Fruit fly (Drosophila melanogaster) whole organism, embryonic: ENCODE measurements around the gene CG6709.

ENCODE experiments used
- B-H1 ChIP-seq: fragments of 200-800 bp; sonication (Bioruptor generic); IDR thresholded peaks from 3 replicates; pipeline ENCODE4 v1.3.6; 2022; ENCODE audit warnings: missing biosample characterization, missing genetic modification characterization
- BEAF-32 ChIP-seq: fragments of 200-800 bp; sonication (Bioruptor generic); optimal IDR thresholded peaks from 3 replicates; lab custom pipeline; 2017; ENCODE audit warnings: missing biosample characterization, missing genetic modification characterization, mild to moderate bottlenecking, moderate library complexity, missing genetic modification reagents
- Bdp1 ChIP-seq: fragments of 200-800 bp; sonication (Bioruptor generic); optimal IDR thresholded peaks from 3 replicates; lab custom pipeline; 2016; ENCODE audit warnings: missing biosample characterization, missing genetic modification characterization
- CG10147 ChIP-seq: fragments of 200-800 bp; sonication (Bioruptor generic); optimal IDR thresholded peaks from 2 replicates; lab custom pipeline; 2019; ENCODE audit warnings: missing biosample characterization, mild to moderate bottlenecking, missing genetic modification characterization, moderate library complexity
- CG11398 ChIP-seq: fragments of 200-800 bp; sonication (Bioruptor generic); optimal IDR thresholded peaks from 2 replicates; lab custom pipeline; 2016; ENCODE audit warnings: missing biosample characterization, missing genetic modification characterization
- CG13296 ChIP-seq: fragments of 200-800 bp; sonication (Bioruptor generic); optimal IDR thresholded peaks from 3 replicates; lab custom pipeline; 2018; ENCODE audit warnings: missing biosample characterization, mild to moderate bottlenecking, missing genetic modification characterization
- CG13624 ChIP-seq: fragments of 200-800 bp; sonication (Bioruptor generic); optimal IDR thresholded peaks from 2 replicates; lab custom pipeline; 2016; ENCODE audit warnings: missing biosample characterization, missing genetic modification characterization
- CG17802 ChIP-seq: fragments of 200-800 bp; sonication (Bioruptor generic); optimal IDR thresholded peaks from 2 replicates; lab custom pipeline; 2018; ENCODE audit warnings: missing biosample characterization, mild to moderate bottlenecking, missing genetic modification characterization, moderate library complexity
- CG17912 ChIP-seq: fragments of 200-800 bp; sonication (Bioruptor generic); optimal IDR thresholded peaks from 2 replicates; lab custom pipeline; 2018; ENCODE audit warnings: missing biosample characterization, mild to moderate bottlenecking, missing genetic modification characterization
- CG2129 ChIP-seq: fragments of 200-800 bp; sonication (Bioruptor generic); IDR thresholded peaks from 2 replicates; pipeline ENCODE4 v1.3.6; 2022; ENCODE audit warnings: missing biosample characterization, missing genetic modification characterization; ENCODE audit not compliant: partially characterized antibody
- CG30403 ChIP-seq: fragments of 200-800 bp; sonication (Bioruptor generic); optimal IDR thresholded peaks from 3 replicates; lab custom pipeline; 2016; ENCODE audit warnings: missing biosample characterization, missing genetic modification characterization
- CG3407 ChIP-seq: fragments of 200-800 bp; sonication (Bioruptor generic); optimal IDR thresholded peaks from 2 replicates; lab custom pipeline; 2018; ENCODE audit warnings: missing biosample characterization, mild to moderate bottlenecking, missing genetic modification characterization
- CG3838 ChIP-seq: fragments of 200-800 bp; sonication (Bioruptor generic); optimal IDR thresholded peaks from 3 replicates; lab custom pipeline; 2016; ENCODE audit warnings: missing biosample characterization, missing genetic modification characterization
- CG3995 ChIP-seq: fragments of 200-800 bp; sonication (Bioruptor generic); optimal IDR thresholded peaks from 3 replicates; lab custom pipeline; 2016; ENCODE audit warnings: missing biosample characterization, missing genetic modification characterization
- CG7372 ChIP-seq: fragments of 200-800 bp; sonication (Bioruptor generic); IDR thresholded peaks from 2 replicates; pipeline ENCODE4 v1.3.6; 2022; ENCODE audit warnings: missing biosample characterization, missing genetic modification characterization
- CG7987 ChIP-seq: fragments of 200-800 bp; sonication (Bioruptor generic); optimal IDR thresholded peaks from 2 replicates; lab custom pipeline; 2018; ENCODE audit warnings: missing biosample characterization, mild to moderate bottlenecking, missing genetic modification characterization, moderate library complexity
- CG8290 ChIP-seq, 3 experiments: fragments of 200-800 bp; sonication (Bioruptor generic); optimal IDR thresholded peaks; 2 replicates each; lab custom pipeline; 2016 to 2019; ENCODE audit warnings: missing biosample characterization in 3 of 3, missing genetic modification characterization in 3 of 3, mild to moderate bottlenecking in 2 of 3, moderate library complexity in 1 of 3
- CkIIα-i1 ChIP-seq: fragments of 200-800 bp; sonication (Bioruptor generic); IDR thresholded peaks from 2 replicates; pipeline ENCODE4 v1.3.6; 2022; ENCODE audit warnings: missing biosample characterization, missing genetic modification characterization
- Dip2 ChIP-seq: fragments of 200-800 bp; sonication (Bioruptor generic); IDR thresholded peaks from 2 replicates; pipeline ENCODE4 v1.3.6; 2022; ENCODE audit warnings: missing biosample characterization, missing genetic modification characterization
- Elba2 ChIP-seq: fragments of 200-800 bp; sonication (Bioruptor generic); optimal IDR thresholded peaks from 3 replicates; lab custom pipeline; 2016; ENCODE audit warnings: missing biosample characterization, missing genetic modification characterization
- HLHmδ ChIP-seq: fragments of 200-800 bp; sonication (Bioruptor generic); optimal IDR thresholded peaks from 2 replicates; lab custom pipeline; 2018; ENCODE audit warnings: missing biosample characterization, mild to moderate bottlenecking, missing genetic modification characterization, moderate library complexity
- Lhr ChIP-seq: fragments of 200-800 bp; sonication (Bioruptor generic); optimal IDR thresholded peaks from 3 replicates; lab custom pipeline; 2017; ENCODE audit warnings: mild to moderate bottlenecking, missing biosample characterization, missing genetic modification reagents, missing genetic modification characterization
- NK7.1 ChIP-seq: fragments of 200-800 bp; sonication (Bioruptor generic); optimal IDR thresholded peaks from 3 replicates; lab custom pipeline; 2016; ENCODE audit warnings: missing biosample characterization, missing genetic modification characterization
- Nf-YC ChIP-seq: fragments of 200-800 bp; optimal IDR thresholded peaks from 3 replicates; lab custom pipeline; 2019; ENCODE audit warnings: missing biosample characterization, mild to moderate bottlenecking, missing genetic modification characterization, moderate library complexity
- NfI ChIP-seq: fragments of 200-800 bp; sonication (Bioruptor generic); optimal IDR thresholded peaks from 3 replicates; lab custom pipeline; 2018; ENCODE audit warnings: missing biosample characterization, mild to moderate bottlenecking, missing genetic modification characterization, moderate library complexity
- Oli ChIP-seq: fragments of 200-800 bp; sonication (Bioruptor generic); optimal IDR thresholded peaks from 2 replicates; lab custom pipeline; 2018; ENCODE audit warnings: missing biosample characterization, mild to moderate bottlenecking, missing genetic modification characterization, moderate library complexity
- Tbp ChIP-seq: fragments of >200 bp; optimal IDR thresholded peaks from 2 replicates; lab custom pipeline; 2018; ENCODE audit warnings: missing biosample characterization, missing genetic modification characterization
- ash1 ChIP-seq: fragments of 200-800 bp; sonication (Bioruptor generic); optimal IDR thresholded peaks from 2 replicates; lab custom pipeline; 2018; ENCODE audit warnings: missing biosample characterization, mild to moderate bottlenecking, missing genetic modification characterization
- az2 ChIP-seq: fragments of 200-800 bp; sonication (Bioruptor generic); optimal IDR thresholded peaks from 3 replicates; lab custom pipeline; 2016; ENCODE audit warnings: missing biosample characterization, missing genetic modification characterization
- bcd ChIP-seq: fragments of 200-800 bp; sonication (Bioruptor generic); optimal IDR thresholded peaks from 2 replicates; lab custom pipeline; 2017; ENCODE audit warnings: missing biosample characterization, mild to moderate bottlenecking, missing genetic modification characterization
- chif ChIP-seq, 2 experiments: fragments of 200-800 bp; sonication (Bioruptor generic); optimal IDR thresholded peaks; 3 replicates each; lab custom pipeline; 2016; ENCODE audit warnings: missing biosample characterization in 2 of 2, missing genetic modification characterization in 2 of 2
- crol ChIP-seq: fragments of 200-800 bp; sonication (Bioruptor generic); IDR thresholded peaks from 2 replicates; pipeline ENCODE4 v1.3.6; 2022; ENCODE audit warnings: missing biosample characterization, missing genetic modification characterization
- dimm ChIP-seq: fragments of 200-800 bp; sonication (Bioruptor generic); IDR thresholded peaks from 2 replicates; pipeline ENCODE4 v1.3.6; 2022; ENCODE audit warnings: missing biosample characterization, missing genetic modification characterization
- dmrt11E ChIP-seq: fragments of 200-800 bp; sonication (Bioruptor generic); optimal IDR thresholded peaks from 3 replicates; lab custom pipeline; 2018; ENCODE audit warnings: missing biosample characterization, mild to moderate bottlenecking, missing genetic modification characterization, moderate library complexity
- eve ChIP-seq, 2 experiments: fragments of >200 bp; optimal IDR thresholded peaks; 2 replicates each; lab custom pipeline; 2017; ENCODE audit warnings: missing biosample characterization in 2 of 2, missing genetic modification characterization in 2 of 2
- grn ChIP-seq: fragments of 200-800 bp; sonication (Bioruptor generic); optimal IDR thresholded peaks from 3 replicates; lab custom pipeline; 2017; ENCODE audit warnings: missing biosample characterization, missing genetic modification characterization
- hth ChIP-seq: fragments of >200 bp; optimal IDR thresholded peaks from 2 replicates; lab custom pipeline; 2017; ENCODE audit warnings: inconsistent platforms
- ind ChIP-seq: fragments of 200-800 bp; sonication (Bioruptor generic); optimal IDR thresholded peaks from 3 replicates; lab custom pipeline; 2016; ENCODE audit warnings: missing biosample characterization, missing genetic modification characterization
- jigr1 ChIP-seq: fragments of 200-800 bp; sonication (Bioruptor generic); IDR thresholded peaks from 3 replicates; pipeline ENCODE4 v1.3.6; 2022; ENCODE audit warnings: missing biosample characterization, missing genetic modification characterization
- mirr ChIP-seq: fragments of 200-800 bp; sonication (Bioruptor generic); optimal IDR thresholded peaks from 3 replicates; lab custom pipeline; 2018; ENCODE audit warnings: missing biosample characterization, mild to moderate bottlenecking, missing genetic modification characterization
- odd ChIP-seq: fragments of 200-800 bp; sonication (Bioruptor generic); optimal IDR thresholded peaks from 2 replicates; lab custom pipeline; 2017; ENCODE audit warnings: missing biosample characterization, mild to moderate bottlenecking, missing genetic modification characterization
- pan ChIP-seq, 4 experiments: fragments of >200 bp in 3 of 4; fragments of 200-800 bp in 1 of 4; sonication (Bioruptor generic) in 1 of 4; optimal IDR thresholded peaks in 3 of 4; IDR thresholded peaks in 1 of 4; 2 replicates each; pipeline versions ENCODE4 v1.3.6 to Lab custom; 2017 to 2022; ENCODE audit warnings: missing biosample characterization in 2 of 4, missing genetic modification characterization in 2 of 4, mixed read lengths in 1 of 4
- ranshi ChIP-seq: fragments of 200-800 bp; sonication (Bioruptor generic); IDR thresholded peaks from 2 replicates; pipeline ENCODE4 v1.3.6; 2022; ENCODE audit warnings: missing biosample characterization, missing genetic modification characterization
- repo ChIP-seq: fragments of 200-800 bp; sonication (Bioruptor generic); optimal IDR thresholded peaks from 2 replicates; lab custom pipeline; 2016; ENCODE audit warnings: missing biosample characterization, missing genetic modification characterization
- scrt ChIP-seq: fragments of 200-800 bp; sonication (Bioruptor generic); optimal IDR thresholded peaks from 2 replicates; lab custom pipeline; 2018; ENCODE audit warnings: missing biosample characterization, mild to moderate bottlenecking, missing genetic modification characterization, moderate library complexity
- sens ChIP-seq: fragments of 200-800 bp; sonication (Bioruptor generic); peaks from one replicate; lab custom pipeline; 2016; ENCODE audit warnings: missing biosample characterization, missing genetic modification characterization
- sima ChIP-seq: fragments of 200-800 bp; sonication (Bioruptor generic); optimal IDR thresholded peaks from 2 replicates; lab custom pipeline; 2016; ENCODE audit warnings: missing biosample characterization, missing genetic modification characterization
- stc ChIP-seq: fragments of 200-800 bp; sonication (Bioruptor generic); IDR thresholded peaks from 2 replicates; pipeline ENCODE4 v1.3.6; 2022; ENCODE audit warnings: missing biosample characterization, missing genetic modification characterization
- trh ChIP-seq: fragments of 200-800 bp; sonication (Bioruptor generic); optimal IDR thresholded peaks from 2 replicates; lab custom pipeline; 2016; ENCODE audit warnings: missing biosample characterization, missing genetic modification characterization
- yki ChIP-seq: fragments of >200 bp; optimal IDR thresholded peaks from 3 replicates; lab custom pipeline; 2018

The CG6709 gene

DNA sequence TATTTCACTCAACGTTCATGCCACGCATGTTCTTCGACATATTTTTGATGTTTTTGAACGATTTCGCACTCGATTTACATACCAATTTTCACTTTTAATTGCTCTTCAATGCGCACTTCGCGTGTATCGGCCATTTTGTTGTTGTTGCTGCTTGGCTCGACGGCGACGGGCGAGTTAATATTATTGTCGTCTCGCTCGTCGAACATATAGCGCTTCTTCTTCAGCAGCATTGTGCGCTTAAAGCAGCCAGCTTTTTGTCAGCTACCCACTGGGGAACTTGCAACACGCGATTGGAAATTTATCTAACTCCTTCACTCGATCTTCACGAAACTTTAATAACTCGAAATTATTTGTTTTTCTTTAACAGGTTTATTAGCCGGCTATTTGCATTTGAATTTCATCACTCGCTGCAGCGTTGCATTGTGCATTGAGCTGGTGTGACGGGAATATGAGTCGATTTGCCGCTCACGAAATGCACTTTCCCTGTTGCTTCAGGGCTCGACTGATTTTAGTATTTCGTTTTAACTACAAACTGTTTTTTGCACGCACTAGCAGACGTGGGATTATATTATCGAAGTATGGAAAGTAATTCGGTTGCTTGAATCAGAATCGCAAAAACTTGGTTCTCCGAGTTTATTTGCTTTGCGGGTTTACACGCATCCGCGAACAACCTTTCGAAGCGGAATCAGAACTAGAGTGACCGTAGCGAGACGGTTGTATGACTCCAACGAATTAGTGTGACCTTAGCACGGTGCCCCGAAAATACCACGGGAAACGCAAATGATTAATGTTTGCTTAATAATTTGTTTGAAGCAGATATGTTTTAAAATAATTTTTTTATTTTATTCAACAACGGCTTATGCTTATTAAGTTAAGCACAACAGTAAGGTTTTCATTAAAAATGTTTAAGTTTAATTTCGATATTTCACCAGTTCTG, 39.7 kb downstream of the CG6709 start, which contains the start of gene RasGAP1 (continued):
- no peak for TF ChIP-seq ind (GFP tag; lab: Kevin White, UChicago)
- no peak for TF ChIP-seq CG3995 (GFP tag; lab: Kevin White, UChicago)
- no peak for TF ChIP-seq pan (optimal IDR thresholded peaks at IDR 0.05; lab: Kevin White, UChicago)
- TF ChIP-seq pan (GFP tag; optimal IDR thresholded peaks at IDR 0.05 in 1 of 2, IDR thresholded peaks at IDR 0.05 in 1 of 2): no peak
- TF ChIP-seq BEAF-32: peak; percentile 61
- TF ChIP-seq CG13296: no peak
- no peak for TF ChIP-seq NfI (GFP tag; lab: Kevin White, UChicago)
- no peak for TF ChIP-seq jigr1 (GFP tag; lab: Robert Waterston, UW)
- TF ChIP-seq CG30403: no peak
- TF ChIP-seq hth (lab: Kevin White, UChicago): no peak
- no peak for TF ChIP-seq stc (GFP tag; lab: Robert Waterston, UW)
- TF ChIP-seq ash1 (GFP tag; lab: Kevin White, UChicago): no peak
- peak; percentile 47 for TF ChIP-seq HLHmδ (GFP tag; lab: Kevin White, UChicago)
- no peak for TF ChIP-seq CG3838
- no peak for TF ChIP-seq dimm (GFP tag; lab: Robert Waterston, UW)
- TF ChIP-seq sima (GFP tag; lab: Kevin White, UChicago): no peak
- no peak for TF ChIP-seq CG17912 (GFP tag; lab: Kevin White, UChicago)
- TF ChIP-seq Dip2 (GFP tag; lab: Robert Waterston, UW): no peak
- peak; percentile 9 for TF ChIP-seq Nf-YC (tag; lab: Kevin White, UChicago)
- no peak for TF ChIP-seq az2
- no peak for TF ChIP-seq ranshi (GFP tag; lab: Robert Waterston, UW)
- TF ChIP-seq eve (GFP tag; optimal IDR thresholded peaks at IDR 0.05; lab: Kevin White, UChicago): no peak
- no peak for TF ChIP-seq CG7987 (GFP tag; lab: Kevin White, UChicago)
- TF ChIP-seq Tbp (GFP tag; lab: Kevin White, UChicago): no peak
- TF ChIP-seq scrt (GFP tag; lab: Kevin White, UChicago): peak; percentile 87
- TF ChIP-seq Lhr (GFP tag; lab: Kevin White, UChicago): no peak
- no peak for TF ChIP-seq Oli (tag; lab: Kevin White, UChicago)
- no peak for TF ChIP-seq dmrt11E (tag; lab: Kevin White, UChicago)
- no peak for TF ChIP-seq chif (GFP tag; optimal IDR thresholded peaks at IDR 0.05; lab: Kevin White, UChicago)
- no peak for TF ChIP-seq CkIIα-i1 (GFP tag; lab: Robert Waterston, UW)
- peak; percentile 47 for TF ChIP-seq CG13624 (GFP tag; lab: Kevin White, UChicago)
- no peak for TF ChIP-seq CG8290 (GFP tag; optimal IDR thresholded peaks at IDR 0.05; lab: Kevin White, UChicago)
- TF ChIP-seq CG8290 (tag; optimal IDR thresholded peaks at IDR 0.05; lab: Kevin White, UChicago): peak; percentile 37 to 59
- TF ChIP-seq CG7372 (GFP tag; lab: Robert Waterston, UW): no peak
- no peak for TF ChIP-seq bcd
- no peak for TF ChIP-seq CG2129 (GFP tag; lab: Robert Waterston, UW)
- no peak for TF ChIP-seq Elba2
- TF ChIP-seq sens (GFP tag; lab: Kevin White, UChicago): peak; percentile 66
- no peak for TF ChIP-seq odd (GFP tag; lab: Kevin White, UChicago)
- TF ChIP-seq trh (GFP tag; lab: Kevin White, UChicago): no peak
- no peak for TF ChIP-seq mirr (GFP tag; lab: Kevin White, UChicago)
- no peak for TF ChIP-seq yki (lab: Kevin White, UChicago)
- TF ChIP-seq Bdp1 (GFP tag; lab: Kevin White, UChicago): no peak
- TF ChIP-seq NK7.1 (GFP tag; lab: Kevin White, UChicago): no peak
- TF ChIP-seq CG3407: no peak
- no peak for TF ChIP-seq B-H1 (GFP tag; lab: Robert Waterston, UW)
- TF ChIP-seq CG11398 (GFP tag; lab: Kevin White, UChicago): no peak
- TF ChIP-seq repo (GFP tag; lab: Kevin White, UChicago): no peak
- TF ChIP-seq CG17802 (tag; lab: Kevin White, UChicago): peak; percentile 11
- TF ChIP-seq crol (GFP tag; lab: Robert Waterston, UW): no peak
- no peak for TF ChIP-seq CG10147
- no peak for TF ChIP-seq grn
